Fruit fly (Drosophila melanogaster): ENCODE data around the gene CG43127.

- no peak for TF ChIP-seq dac (GFP tag; optimal IDR thresholded peaks at IDR 0.05)
- no peak for TF ChIP-seq topi (GFP tag; optimal IDR thresholded peaks at IDR 0.05)
- TF ChIP-seq dsx (GFP tag; optimal IDR thresholded peaks at IDR 0.05; ENCODE audit: poor library complexity, severe bottlenecking): no peak
These were observed 21.8 kb upstream of the CG43127 start for dm6 chr3L:10647158-10647557.

Data from whole organism, prepupa.